Worm (Caenorhabditis elegans): ENCODE measurements around the gene Y37E11AL.9.

DNA sequence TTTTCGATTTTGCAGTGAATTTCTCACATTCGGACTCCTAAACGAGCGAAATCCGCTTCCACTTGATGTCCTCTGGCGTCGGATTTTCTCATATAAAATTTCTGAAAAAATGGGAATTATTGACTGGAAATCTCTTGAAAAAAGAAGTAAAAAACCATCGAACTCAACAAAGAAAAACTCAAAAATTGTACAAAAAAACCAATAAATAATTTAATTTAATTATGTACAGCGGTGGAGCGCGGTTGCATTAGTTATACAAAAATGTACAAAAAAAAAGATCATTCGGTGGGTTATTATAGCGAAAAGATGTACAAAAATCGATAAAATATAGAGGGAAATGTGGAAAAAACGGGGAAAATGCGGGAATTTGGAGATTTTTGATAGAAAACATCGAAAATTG lies 22.2 kb upstream of the Y37E11AL.9 start, which contains the start of gene Y37E11AM.4:
- TF ChIP-seq tlp-1 (tag; optimal IDR thresholded peaks at IDR 0.05) (no peak), ceh-88 (GFP tag; IDR thresholded peaks at IDR 0.05) (no peak)
